Fruit fly (Drosophila melanogaster) whole organism, prepupa: Measurements from ENCODE around the gene Lk.

Experiments
- CG10669 ChIP-seq: fragments of 200-800 bp; sonication (Bioruptor generic); optimal IDR thresholded peaks from 3 replicates; lab custom pipeline; 2018; ENCODE audit warnings: missing biosample characterization, mild to moderate bottlenecking, missing genetic modification characterization, moderate library complexity
- CG16779 ChIP-seq: fragments of 200-800 bp; sonication (Bioruptor generic); optimal IDR thresholded peaks from 3 replicates; lab custom pipeline; 2017; ENCODE audit warnings: missing biosample characterization, mild to moderate bottlenecking, missing genetic modification characterization
- CG8119 ChIP-seq: fragments of 200-800 bp; sonication (Bioruptor generic); IDR thresholded peaks from 3 replicates; pipeline ENCODE4 v1.3.6; 2022; ENCODE audit warnings: missing biosample characterization, missing genetic modification characterization
- CG8319 ChIP-seq: fragments of 200-800 bp; sonication (Bioruptor generic); optimal IDR thresholded peaks from 3 replicates; lab custom pipeline; 2016; ENCODE audit warnings: missing biosample characterization, missing genetic modification characterization
- dac ChIP-seq: fragments of 200-800 bp; sonication (Bioruptor generic); optimal IDR thresholded peaks from 2 replicates; lab custom pipeline; 2017; ENCODE audit warnings: missing biosample characterization, mild to moderate bottlenecking, missing genetic modification characterization

dm6 chr3L:14592166-14592565 lies 31.6 kb upstream of the Lk start:
- TF ChIP-seq CG8319 (GFP tag; lab: Kevin White, UChicago): no peak
- no peak for TF ChIP-seq CG16779 (tag; lab: Kevin White, UChicago)
- TF ChIP-seq CG8119 (GFP tag; lab: Robert Waterston, UW): no peak
- no peak for TF ChIP-seq CG10669 (GFP tag; lab: Kevin White, UChicago)
- no peak for TF ChIP-seq dac (GFP tag; lab: Kevin White, UChicago)
